Fruit fly (Drosophila melanogaster) Kc167 (cell line): ENCODE results near the gene Cpsf100.

Source experiments
- Myc ChIP-seq: fragments of >200 bp; optimal IDR thresholded peaks from 2 replicates; lab custom pipeline; 2017; ENCODE audit warnings: missing external identifiers
- Sin3A ChIP-seq: fragments of >200 bp; optimal IDR thresholded peaks from 2 replicates; lab custom pipeline; 2018; ENCODE audit warnings: missing external identifiers
- h ChIP-seq: fragments of >200 bp; optimal IDR thresholded peaks from 3 replicates; lab custom pipeline; 2018; ENCODE audit warnings: missing external identifiers
- psq ChIP-seq: fragments of >200 bp; optimal IDR thresholded peaks from 2 replicates; lab custom pipeline; 2017; ENCODE audit warnings: missing external identifiers
- ttk ChIP-seq: sonication (Bioruptor generic); optimal IDR thresholded peaks from 2 replicates; lab custom pipeline; 2017; ENCODE audit warnings: missing external identifiers

dm6 chr3R:29059385-29059784, 25.0 kb downstream of the Cpsf100 start:
- TF ChIP-seq psq (lab: Kevin White, UChicago): no peak
- no peak for TF ChIP-seq Myc (lab: Kevin White, UChicago)
- TF ChIP-seq h (lab: Kevin White, UChicago): no peak
- no peak for TF ChIP-seq Sin3A (lab: Kevin White, UChicago)
- TF ChIP-seq ttk (lab: Kevin White, UChicago): no peak
